Worm (Caenorhabditis elegans) whole organism, late embryonic: Measurements from ENCODE around the gene rnp-9.

Experiments used
- C08G9.2 ChIP-seq: sonication (generic microtip); optimal IDR thresholded peaks from 2 replicates; lab custom pipeline; 2016; ENCODE audit warnings: mild to moderate bottlenecking, missing genetic modification characterization, moderate library complexity, missing compliant biosample characterization
- F13H6.1 ChIP-seq: sonication (generic microtip); optimal IDR thresholded peaks from 2 replicates; lab custom pipeline; 2016; ENCODE audit warnings: missing genetic modification characterization, missing compliant biosample characterization
- K02D7.2 ChIP-seq: sonication (generic microtip); optimal IDR thresholded peaks from 2 replicates; lab custom pipeline; 2017; ENCODE audit warnings: mild to moderate bottlenecking, missing genetic modification characterization, missing compliant biosample characterization
- K09A11.1 ChIP-seq: sonication (generic microtip); optimal IDR thresholded peaks from 2 replicates; lab custom pipeline; 2017; ENCODE audit warnings: antibody characterized with exemption, mild to moderate bottlenecking, missing genetic modification characterization, missing compliant biosample characterization; ENCODE audit not compliant: insufficient read depth
- T23F11.4 ChIP-seq: fragments of 200-800 bp; sonication (Bioruptor generic); optimal IDR thresholded peaks from 2 replicates; lab custom pipeline; 2018; ENCODE audit warnings: mild to moderate bottlenecking, missing genetic modification characterization, missing compliant biosample characterization
- ahr-1 ChIP-seq: sonication (generic microtip); optimal IDR thresholded peaks from 2 replicates; lab custom pipeline; 2016; ENCODE audit warnings: missing genetic modification characterization, missing compliant biosample characterization
- ceh-14 ChIP-seq: sonication (generic microtip); optimal IDR thresholded peaks from 2 replicates; lab custom pipeline; 2016; ENCODE audit warnings: missing genotype, missing genetic modification characterization, missing compliant biosample characterization
- ceh-18 ChIP-seq: sonication (generic microtip); optimal IDR thresholded peaks from 2 replicates; lab custom pipeline; 2016; ENCODE audit warnings: missing genetic modification characterization, missing compliant biosample characterization
- ceh-2 ChIP-seq: sonication (generic microtip); optimal IDR thresholded peaks from 2 replicates; lab custom pipeline; 2016; ENCODE audit warnings: missing genotype, missing genetic modification characterization, missing compliant biosample characterization
- ceh-22 ChIP-seq: sonication (generic microtip); optimal IDR thresholded peaks from 2 replicates; lab custom pipeline; 2017; ENCODE audit warnings: missing biosample characterization, missing genetic modification characterization
- ceh-24 ChIP-seq: sonication (generic microtip); optimal IDR thresholded peaks from 2 replicates; lab custom pipeline; 2016; ENCODE audit warnings: mild to moderate bottlenecking, missing genetic modification characterization, missing compliant biosample characterization
- ceh-34 ChIP-seq: sonication (generic microtip); optimal IDR thresholded peaks from 2 replicates; lab custom pipeline; 2016; ENCODE audit warnings: mild to moderate bottlenecking, missing genetic modification characterization, missing compliant biosample characterization
- ceh-48 ChIP-seq: sonication (generic microtip); optimal IDR thresholded peaks from 2 replicates; lab custom pipeline; 2016; ENCODE audit warnings: missing genetic modification characterization, inconsistent platforms, missing compliant biosample characterization
- ceh-9 ChIP-seq: sonication (generic microtip); optimal IDR thresholded peaks from 2 replicates; lab custom pipeline; 2016; ENCODE audit warnings: mild to moderate bottlenecking, missing genetic modification characterization, inconsistent platforms, missing compliant biosample characterization
- che-1 ChIP-seq: sonication (generic microtip); optimal IDR thresholded peaks from 2 replicates; lab custom pipeline; 2016; ENCODE audit warnings: mild to moderate bottlenecking, missing genetic modification characterization, missing compliant biosample characterization
- dmd-4 ChIP-seq: sonication (generic microtip); optimal IDR thresholded peaks from 2 replicates; lab custom pipeline; 2016; ENCODE audit warnings: borderline replicate concordance, missing genetic modification characterization, missing compliant biosample characterization
- elt-2 ChIP-seq: sonication (generic microtip); optimal IDR thresholded peaks from 2 replicates; lab custom pipeline; 2016; ENCODE audit warnings: missing genetic modification reagents, missing genetic modification characterization, missing compliant biosample characterization
- elt-4 ChIP-seq: sonication (generic microtip); optimal IDR thresholded peaks from 2 replicates; lab custom pipeline; 2016; ENCODE audit warnings: missing genetic modification characterization, missing compliant biosample characterization
- eyg-1 ChIP-seq: sonication (generic microtip); optimal IDR thresholded peaks from 2 replicates; lab custom pipeline; 2016; ENCODE audit warnings: missing genotype, missing genetic modification characterization, missing compliant biosample characterization
- fax-1 ChIP-seq: sonication (generic microtip); optimal IDR thresholded peaks from 2 replicates; lab custom pipeline; 2016; ENCODE audit warnings: missing genotype, missing genetic modification characterization, missing compliant biosample characterization
- fkh-10 ChIP-seq: fragments of 150-350 bp; optimal IDR thresholded peaks from 2 replicates; lab custom pipeline; 2014; ENCODE audit warnings: missing biosample characterization, missing genetic modification reagents, missing genetic modification characterization
- fkh-6 ChIP-seq: sonication (generic microtip); optimal IDR thresholded peaks from 2 replicates; lab custom pipeline; 2016; ENCODE audit warnings: missing genetic modification characterization, missing compliant biosample characterization
- gmeb-2 ChIP-seq: sonication (generic microtip); optimal IDR thresholded peaks from 2 replicates; lab custom pipeline; 2016; ENCODE audit warnings: missing genetic modification characterization, inconsistent platforms, missing compliant biosample characterization
- hlh-15 ChIP-seq: sonication (generic microtip); optimal IDR thresholded peaks from 2 replicates; lab custom pipeline; 2016; ENCODE audit warnings: missing genetic modification characterization, missing compliant biosample characterization
- hlh-30 ChIP-seq: sonication (generic microtip); optimal IDR thresholded peaks from 2 replicates; lab custom pipeline; 2017; ENCODE audit warnings: antibody characterized with exemption, missing genetic modification characterization, missing compliant biosample characterization; ENCODE audit not compliant: insufficient read depth
- hlh-8 ChIP-seq: sonication (generic microtip); optimal IDR thresholded peaks from 2 replicates; lab custom pipeline; 2016; ENCODE audit warnings: missing genotype, missing genetic modification characterization, missing compliant biosample characterization
- lim-6 ChIP-seq: sonication (generic microtip); optimal IDR thresholded peaks from 2 replicates; lab custom pipeline; 2016; ENCODE audit warnings: missing genetic modification characterization, missing compliant biosample characterization
- lin-11 ChIP-seq: fragments of 200-800 bp; sonication (Bioruptor generic); optimal IDR thresholded peaks from 2 replicates; lab custom pipeline; 2018; ENCODE audit warnings: mild to moderate bottlenecking, missing genetic modification characterization, missing compliant biosample characterization
- madf-2 ChIP-seq: sonication (generic microtip); optimal IDR thresholded peaks from 2 replicates; lab custom pipeline; 2017; ENCODE audit warnings: missing genetic modification characterization, missing compliant biosample characterization
- nfya-1 ChIP-seq: sonication (generic microtip); optimal IDR thresholded peaks from 2 replicates; lab custom pipeline; 2017; ENCODE audit warnings: missing genetic modification characterization, mild to moderate bottlenecking, missing compliant biosample characterization, antibody characterized with exemption, moderate library complexity
- nhr-11 ChIP-seq: fragments of 150-350 bp; optimal IDR thresholded peaks from 2 replicates; lab custom pipeline; 2014; ENCODE audit warnings: missing biosample characterization, missing genetic modification characterization
- npax-4 ChIP-seq: sonication (generic microtip); optimal IDR thresholded peaks from 2 replicates; lab custom pipeline; 2016; ENCODE audit warnings: missing genetic modification characterization, missing compliant biosample characterization
- odd-2 ChIP-seq: sonication (generic microtip); optimal IDR thresholded peaks from 2 replicates; lab custom pipeline; 2017; ENCODE audit warnings: antibody characterized with exemption, mild to moderate bottlenecking, missing genetic modification characterization, missing compliant biosample characterization
- pat-9 ChIP-seq: fragments of 200-800 bp; sonication (Bioruptor generic); optimal IDR thresholded peaks from 2 replicates; lab custom pipeline; 2018; ENCODE audit warnings: mild to moderate bottlenecking, missing genetic modification characterization, moderate library complexity, missing compliant biosample characterization
- pax-1 ChIP-seq: fragments of 150-350 bp; optimal IDR thresholded peaks from 2 replicates; lab custom pipeline; 2014; ENCODE audit warnings: missing biosample characterization, missing genetic modification characterization
- pha-2 ChIP-seq: sonication (generic microtip); optimal IDR thresholded peaks from 2 replicates; lab custom pipeline; 2017; ENCODE audit warnings: mild to moderate bottlenecking, missing genetic modification characterization, missing compliant biosample characterization
- pqm-1 ChIP-seq: sonication (generic microtip); optimal IDR thresholded peaks from 2 replicates; lab custom pipeline; 2016; ENCODE audit warnings: missing genetic modification characterization, missing compliant biosample characterization
- pros-1 ChIP-seq: fragments of 150-350 bp; optimal IDR thresholded peaks from 2 replicates; lab custom pipeline; 2014; ENCODE audit warnings: missing biosample characterization, missing genetic modification reagents, missing genetic modification characterization
- ref-2 ChIP-seq: sonication (generic microtip); optimal IDR thresholded peaks from 2 replicates; lab custom pipeline; 2016; ENCODE audit warnings: missing genetic modification characterization, missing compliant biosample characterization
- rnt-1 ChIP-seq: sonication (generic microtip); optimal IDR thresholded peaks from 2 replicates; lab custom pipeline; 2016; ENCODE audit warnings: missing genetic modification characterization, missing compliant biosample characterization
- sdc-2 ChIP-seq: sonication (generic microtip); optimal IDR thresholded peaks from 2 replicates; lab custom pipeline; 2016; ENCODE audit warnings: missing genotype, missing genetic modification characterization, missing compliant biosample characterization
- sox-2 ChIP-seq: fragments of 200-800 bp; sonication (Bioruptor generic); IDR thresholded peaks from 2 replicates; pipeline ENCODE4 v1.3.6; 2022; ENCODE audit warnings: missing genetic modification reagents, missing genetic modification characterization, missing compliant biosample characterization
- sox-4 ChIP-seq: sonication (generic microtip); optimal IDR thresholded peaks from 2 replicates; lab custom pipeline; 2017; ENCODE audit warnings: mild to moderate bottlenecking, missing genetic modification characterization, inconsistent platforms, missing compliant biosample characterization
- syd-9 ChIP-seq: sonication (generic microtip); optimal IDR thresholded peaks from 2 replicates; lab custom pipeline; 2016; ENCODE audit warnings: mild to moderate bottlenecking, missing genetic modification characterization, moderate library complexity, missing compliant biosample characterization
- tbx-2 ChIP-seq: sonication (generic microtip); optimal IDR thresholded peaks from 2 replicates; lab custom pipeline; 2016; ENCODE audit warnings: missing genetic modification characterization, missing compliant biosample characterization
- ttx-3 ChIP-seq: sonication (generic microtip); optimal IDR thresholded peaks from 2 replicates; lab custom pipeline; 2016; ENCODE audit warnings: missing genetic modification reagents, missing genetic modification characterization, missing compliant biosample characterization
- unc-42 ChIP-seq: sonication (generic microtip); optimal IDR thresholded peaks from 2 replicates; lab custom pipeline; 2016; ENCODE audit warnings: missing genotype, missing genetic modification characterization, missing compliant biosample characterization
- unc-55 ChIP-seq: sonication (generic microtip); optimal IDR thresholded peaks from 2 replicates; lab custom pipeline; 2017; ENCODE audit warnings: missing biosample characterization, missing genetic modification reagents, missing genetic modification characterization
- zip-5 ChIP-seq: sonication (generic microtip); optimal IDR thresholded peaks from 2 replicates; lab custom pipeline; 2016; ENCODE audit warnings: missing genetic modification characterization, missing compliant biosample characterization
- ztf-16 ChIP-seq: sonication (generic microtip); optimal IDR thresholded peaks from 2 replicates; lab custom pipeline; 2017; ENCODE audit warnings: missing genetic modification characterization, missing compliant biosample characterization

Gene rnp-9

DNA sequence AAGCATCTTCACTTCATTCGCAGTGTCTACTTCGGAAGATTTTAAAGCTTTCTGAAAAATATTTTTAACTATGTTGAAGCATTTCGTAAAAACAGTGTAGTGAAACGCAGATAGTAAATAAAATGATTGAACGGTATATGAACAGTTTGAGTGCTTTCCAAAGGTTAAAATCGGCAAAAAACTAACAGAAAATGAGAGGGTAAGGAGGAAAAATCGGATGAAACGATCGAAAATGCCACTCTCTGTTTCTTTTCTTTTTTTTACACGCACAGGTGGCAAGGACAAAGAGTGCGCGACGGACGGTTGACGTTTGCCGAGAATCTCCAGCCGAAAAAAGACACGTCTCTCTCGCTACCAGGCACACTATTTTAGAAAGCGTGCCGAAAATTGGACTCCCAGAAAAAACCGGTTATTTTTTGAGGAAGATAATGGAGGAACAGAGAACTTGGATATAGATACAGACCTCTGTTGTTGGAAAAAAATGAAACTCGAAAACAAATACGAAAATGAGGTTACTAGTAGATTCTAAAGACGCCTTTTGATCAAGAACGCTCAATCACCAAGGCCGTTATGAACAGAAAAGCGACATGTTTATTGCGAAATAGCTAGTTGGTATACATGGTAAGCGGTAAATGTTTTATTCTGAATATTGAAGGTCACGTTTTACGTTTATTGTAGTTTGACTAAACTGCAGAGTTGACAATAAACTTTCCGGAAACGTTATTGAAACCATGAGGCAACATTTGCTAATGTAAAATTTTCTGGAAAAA is 27.4 kb downstream of the rnp-9 start, which contains the start of gene myrf-2:
myrf-2 (minus strand) TSS at position 51 of the 770 bp plus-strand sequence.
- TF ChIP-seq sox-4 (no peak), ceh-2 (no peak), fkh-6 (tag; lab: Kevin White, UChicago) (no peak), hlh-15 (tag; lab: Kevin White, UChicago) (no peak)

DNA sequence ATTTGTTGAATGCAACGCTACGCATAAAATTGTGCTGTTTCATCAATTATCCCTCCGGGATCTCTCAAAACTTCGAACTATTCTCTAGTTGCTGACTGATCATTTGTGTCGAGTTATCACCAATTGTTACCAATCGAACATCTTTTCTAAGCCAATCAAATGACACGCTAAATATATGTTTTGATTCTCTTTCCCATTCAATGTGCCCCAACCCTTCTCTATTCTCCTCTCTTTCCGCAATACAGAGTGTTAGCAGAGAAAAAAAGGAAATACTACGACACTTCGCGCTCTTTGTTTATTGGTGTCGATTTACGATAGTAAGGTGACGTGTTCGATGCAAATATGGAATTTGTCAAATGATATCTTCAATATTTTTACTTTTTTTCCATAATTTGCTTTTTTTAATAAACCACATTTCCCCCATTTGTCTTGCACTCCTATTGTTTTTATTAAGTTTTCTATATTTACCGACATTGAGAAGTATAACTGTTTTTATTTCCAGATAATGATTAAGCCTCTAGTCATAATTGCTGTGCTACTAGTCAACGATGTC is 30.2 kb downstream of the rnp-9 start, which contains the start of gene nucb-1:
nucb-1 (plus strand) TSS at position 503 of the 553 bp plus-strand sequence.
- no peak for TF ChIP-seq ceh-48
- no peak for TF ChIP-seq ceh-24 (tag; lab: Kevin White, UChicago)
- TF ChIP-seq hlh-8 (tag; lab: Kevin White, UChicago) = peak; percentile 10
- TF ChIP-seq npax-4 (tag; lab: Kevin White, UChicago) = no peak
- TF ChIP-seq hlh-15 (tag; lab: Kevin White, UChicago) = no peak
- TF ChIP-seq unc-55 (GFP tag; lab: Kevin White, UChicago) = peak; percentile 78
- no peak for TF ChIP-seq ceh-14 (tag; lab: Kevin White, UChicago)
- TF ChIP-seq T23F11.4 (GFP tag; lab: Kevin White, UChicago) = no peak
- TF ChIP-seq nfya-1 (tag; lab: Kevin White, UChicago) = peak; percentile 73
- TF ChIP-seq unc-42 (tag; lab: Kevin White, UChicago) = peak; percentile 26
- TF ChIP-seq eyg-1 (tag; lab: Kevin White, UChicago) = no peak
- no peak for TF ChIP-seq odd-2 (tag; lab: Kevin White, UChicago)
- no peak for TF ChIP-seq zip-5 (tag; lab: Kevin White, UChicago)
- no peak for TF ChIP-seq K09A11.1 (tag; lab: Kevin White, UChicago)
- TF ChIP-seq ceh-2 = no peak
- TF ChIP-seq ttx-3 (tag; lab: Kevin White, UChicago) = no peak
- TF ChIP-seq ceh-18 (tag; lab: Kevin White, UChicago) = no peak
- TF ChIP-seq elt-4 (tag; lab: Kevin White, UChicago) = no peak
- no peak for TF ChIP-seq pat-9 (tag; lab: Kevin White, UChicago)
- no peak for TF ChIP-seq dmd-4 (tag; lab: Kevin White, UChicago)
- TF ChIP-seq ref-2 (tag; lab: Kevin White, UChicago) = no peak
- no peak for TF ChIP-seq pros-1
- TF ChIP-seq lin-11 (tag; lab: Kevin White, UChicago) = no peak
- no peak for TF ChIP-seq fkh-10 (GFP tag; lab: Kevin White, UChicago)
- TF ChIP-seq gmeb-2 (tag; lab: Kevin White, UChicago) = no peak
- TF ChIP-seq pax-1 = peak; percentile 40
- peak; percentile 89 for TF ChIP-seq ceh-34
- no peak for TF ChIP-seq C08G9.2 (tag; lab: Kevin White, UChicago)
- no peak for TF ChIP-seq fax-1
- TF ChIP-seq K02D7.2 (tag; lab: Kevin White, UChicago) = no peak
- TF ChIP-seq ceh-22 (tag; lab: Kevin White, UChicago) = no peak
- no peak for TF ChIP-seq rnt-1 (tag; lab: Kevin White, UChicago)
- no peak for TF ChIP-seq che-1 (tag; lab: Kevin White, UChicago)
- no peak for TF ChIP-seq pqm-1 (tag; lab: Kevin White, UChicago)
- no peak for TF ChIP-seq ztf-16 (tag; lab: Kevin White, UChicago)
- no peak for TF ChIP-seq nhr-11
- no peak for TF ChIP-seq syd-9 (tag; lab: Kevin White, UChicago)
- peak; percentile 39 for TF ChIP-seq madf-2 (tag; lab: Kevin White, UChicago)
- peak; percentile 27 for TF ChIP-seq hlh-30
- no peak for TF ChIP-seq lim-6 (tag; lab: Kevin White, UChicago)
- TF ChIP-seq sox-2 (GFP tag; lab: Robert Waterston, UW) = no peak
- TF ChIP-seq sdc-2 (tag; lab: Kevin White, UChicago) = peak; percentile 33
- TF ChIP-seq ceh-9 (tag; lab: Kevin White, UChicago) = no peak
- TF ChIP-seq ahr-1 (tag; lab: Kevin White, UChicago) = no peak
- no peak for TF ChIP-seq F13H6.1 (tag; lab: Kevin White, UChicago)
- TF ChIP-seq elt-2 (tag; lab: Kevin White, UChicago) = no peak
- peak; percentile 56 for TF ChIP-seq tbx-2 (tag; lab: Kevin White, UChicago)
- no peak for TF ChIP-seq pha-2 (tag; lab: Kevin White, UChicago)
